Worm (Caenorhabditis elegans): Measurements from ENCODE around the gene ncx-1.

DNA sequence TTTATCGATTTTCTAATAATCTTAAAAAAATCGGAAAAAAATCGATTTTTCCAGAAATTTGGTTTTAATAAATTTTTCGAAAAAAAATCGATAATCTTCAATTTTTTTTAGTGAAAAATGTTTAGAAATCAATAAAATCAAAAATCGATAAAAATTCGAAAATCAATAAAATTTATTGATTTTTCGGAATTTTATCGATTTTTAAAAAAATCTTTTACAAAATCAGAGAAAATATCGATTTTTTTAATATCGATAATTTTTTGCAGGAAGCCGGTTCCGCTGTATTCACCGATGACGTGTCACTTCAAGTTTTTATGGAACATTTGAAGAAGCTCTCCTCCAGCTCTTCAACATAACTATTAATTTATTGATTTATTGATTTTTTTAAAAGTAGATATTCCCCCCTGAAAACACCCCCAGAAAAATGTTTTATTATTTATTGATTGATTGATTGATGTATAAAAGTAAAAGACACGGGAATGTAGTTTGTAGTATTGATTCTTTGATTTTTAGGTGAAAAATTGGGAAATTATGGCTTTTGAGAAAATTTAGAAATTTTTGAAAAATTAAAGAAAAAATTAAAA lies 15.2 kb downstream of the ncx-1 start:
- TF ChIP-seq C06A6.2 (GFP tag; conservative IDR thresholded peaks at IDR 0.05) (no peak), chd-7 (tag; optimal IDR thresholded peaks at IDR 0.05) (no peak), egrh-3 (GFP tag; IDR thresholded peaks at IDR 0.05) (no peak)
